Fruit fly (Drosophila melanogaster) whole organism, adult: Measurements from ENCODE around the gene Ac76E.
A peak's percentile ranks its signal among the peaks of the same experiment; 100 is the strongest.

Experiments used
- CG11617 ChIP-seq: fragments of 200-800 bp; sonication (Bioruptor generic); optimal IDR thresholded peaks from 2 replicates; lab custom pipeline; 2017; ENCODE audit warnings: mild to moderate bottlenecking, missing biosample characterization, missing genetic modification reagents, missing genetic modification characterization
- CG1620 ChIP-seq: fragments of 200-800 bp; sonication (Bioruptor generic); optimal IDR thresholded peaks from 2 replicates; lab custom pipeline; 2016; ENCODE audit warnings: missing biosample characterization, missing genetic modification characterization
- CG5204 ChIP-seq: fragments of 200-800 bp; sonication (Bioruptor generic); optimal IDR thresholded peaks from 2 replicates; lab custom pipeline; 2016; ENCODE audit warnings: missing biosample characterization, missing genetic modification characterization
- Clk ChIP-seq: fragments of 200-800 bp; sonication (Bioruptor generic); optimal IDR thresholded peaks from 2 replicates; lab custom pipeline; 2017; ENCODE audit warnings: missing biosample characterization, missing genetic modification characterization
- Hr96 ChIP-seq: fragments of 200-800 bp; sonication (Bioruptor generic); optimal IDR thresholded peaks from 2 replicates; lab custom pipeline; 2016; ENCODE audit warnings: missing biosample characterization, missing genetic modification characterization
- Mnt ChIP-seq: fragments of 200-800 bp; sonication (Bioruptor generic); optimal IDR thresholded peaks from 2 replicates; lab custom pipeline; 2016; ENCODE audit warnings: missing biosample characterization, mild to moderate bottlenecking, missing genetic modification characterization
- bab1 ChIP-seq: fragments of 200-800 bp; sonication (Bioruptor generic); optimal IDR thresholded peaks from 3 replicates; lab custom pipeline; 2019; ENCODE audit warnings: missing biosample characterization, mild to moderate bottlenecking, missing genetic modification characterization, moderate library complexity
- kay ChIP-seq: fragments of 200-800 bp; sonication (Bioruptor generic); peaks from one replicate; lab custom pipeline; 2016; ENCODE audit warnings: missing biosample characterization, missing genetic modification characterization, borderline replicate concordance
- pad ChIP-seq: fragments of 200-800 bp; sonication (Bioruptor generic); optimal IDR thresholded peaks from 3 replicates; lab custom pipeline; 2017; ENCODE audit warnings: missing biosample characterization, missing genetic modification characterization, mild to moderate bottlenecking, moderate library complexity, missing genetic modification reagents
- tj ChIP-seq: fragments of 200-800 bp; sonication (Bioruptor generic); optimal IDR thresholded peaks from 3 replicates; lab custom pipeline; 2017; ENCODE audit warnings: missing biosample characterization, mild to moderate bottlenecking, missing genetic modification characterization, moderate library complexity

- TF ChIP-seq kay (peak; percentile 29), bab1 (peak; percentile 24), CG11617 (GFP tag; lab: Kevin White, UChicago) (peak; percentile 40), Mnt (GFP tag; lab: Kevin White, UChicago) (peak; percentile 68), CG5204 (GFP tag; lab: Kevin White, UChicago) (no peak), Clk (no peak), Hr96 (GFP tag; lab: Kevin White, UChicago) (peak; percentile 18), tj (peak; percentile 34), pad (GFP tag; lab: Kevin White, UChicago) (no peak), CG1620 (GFP tag; lab: Kevin White, UChicago) (no peak)
These were observed at the start of gene Ac76E for dm6 chr3L:19939024-19939423.
